Fruit fly (Drosophila melanogaster): ENCODE results near the gene Noc1.

Noc1 gene

DNA sequence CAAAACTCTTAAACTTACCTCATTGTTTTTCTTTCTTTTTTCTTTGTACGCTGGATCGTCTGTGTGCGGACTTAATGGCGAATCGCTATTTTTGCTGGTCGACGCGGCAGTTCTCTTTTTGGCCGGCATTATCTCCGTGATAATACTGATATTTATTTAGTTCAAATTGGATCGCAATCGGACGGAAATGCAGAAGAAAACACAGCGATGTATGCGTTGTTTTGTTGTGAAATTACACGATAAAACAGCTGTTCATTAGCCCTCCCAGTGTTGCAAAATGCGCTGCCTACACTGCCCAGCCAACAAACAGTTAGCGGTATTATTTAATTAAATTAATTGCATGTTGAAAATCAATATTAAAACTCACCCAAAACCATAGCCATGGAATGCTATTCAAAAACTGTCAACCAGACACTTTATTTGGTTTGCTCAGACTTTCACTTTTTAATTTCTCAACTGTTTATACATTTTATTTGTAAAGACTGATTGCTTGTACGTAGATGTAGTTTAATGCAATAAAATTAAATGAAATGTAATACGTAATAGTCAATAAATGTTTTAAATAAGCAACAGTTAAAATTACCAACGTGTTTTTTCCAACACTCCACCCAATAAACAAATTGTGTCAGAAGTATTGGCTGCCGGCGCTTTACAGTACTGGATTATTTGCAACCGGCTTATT, 23.6 kb downstream of the Noc1 start, which contains the start of the genes Irbp18 and APP-BP1 (continued):
- TF ChIP-seq CG1602 (GFP tag; optimal IDR thresholded peaks at IDR 0.05): peak; percentile 94
- TF ChIP-seq lbe (GFP tag; optimal IDR thresholded peaks at IDR 0.05): peak; percentile 92
- TF ChIP-seq Hand (GFP tag; optimal IDR thresholded peaks at IDR 0.05): peak; percentile 84
- peak; percentile 50 for TF ChIP-seq CG14965 (GFP tag; optimal IDR thresholded peaks at IDR 0.05; ENCODE audit: borderline replicate concordance)
- TF ChIP-seq lilli (GFP tag; optimal IDR thresholded peaks at IDR 0.05): peak; percentile 97
- peak; percentile 75 for TF ChIP-seq HLH3B (GFP tag; IDR thresholded peaks at IDR 0.05)
- peak; percentile 46 for TF ChIP-seq BEAF-32 (GFP tag; optimal IDR thresholded peaks at IDR 0.05)
- TF ChIP-seq Med (GFP tag): peak; percentile 99
- TF ChIP-seq ham (GFP tag; IDR thresholded peaks at IDR 0.05): no peak
- no peak; the same call in 1 of the 2 replicates for TF ChIP-seq amos (GFP tag; IDR thresholded peaks at IDR 0.05; ENCODE audit: partially characterized antibody)
- peak; percentile 92 for TF ChIP-seq Side (GFP tag; optimal IDR thresholded peaks at IDR 0.05)
- TF ChIP-seq CoRest (tag; optimal IDR thresholded peaks at IDR 0.05): peak; percentile 95
- TF ChIP-seq rib (GFP tag; IDR thresholded peaks at IDR 0.05): peak; percentile 87
- TF ChIP-seq Dad (GFP tag; optimal IDR thresholded peaks at IDR 0.05): peak; percentile 94
- TF ChIP-seq so (GFP tag; IDR thresholded peaks at IDR 0.05): peak; percentile 91
- peak; percentile 82 for TF ChIP-seq CG33557 (GFP tag; optimal IDR thresholded peaks at IDR 0.05)
- TF ChIP-seq pb (GFP tag; optimal IDR thresholded peaks at IDR 0.05): peak; percentile 81
- peak; percentile 90 for TF ChIP-seq shn (GFP tag; optimal IDR thresholded peaks at IDR 0.05)
- peak; percentile 95 for TF ChIP-seq slp2 (GFP tag; optimal IDR thresholded peaks at IDR 0.05)
- TF ChIP-seq HmgD (GFP tag; optimal IDR thresholded peaks at IDR 0.05): peak; percentile 61
- no peak for TF ChIP-seq mld (GFP tag; IDR thresholded peaks at IDR 0.05; ENCODE audit: partially characterized antibody)
- peak; percentile 86 for TF ChIP-seq repo (GFP tag; optimal IDR thresholded peaks at IDR 0.05)
- peak; percentile 91 for TF ChIP-seq CG17829 (tag; optimal IDR thresholded peaks at IDR 0.05)
- peak; percentile 91 for TF ChIP-seq Drgx (GFP tag; IDR thresholded peaks at IDR 0.05)
- TF ChIP-seq tna (GFP tag; IDR thresholded peaks at IDR 0.05; ENCODE audit: partially characterized antibody): no peak
- TF ChIP-seq eve (GFP tag; optimal IDR thresholded peaks at IDR 0.05): no peak
- TF ChIP-seq CG10321 (GFP tag; IDR thresholded peaks at IDR 0.05): peak; percentile 39; the same call in 1 of the 2 replicates
- peak; percentile 93 for TF ChIP-seq CG16815 (GFP tag; optimal IDR thresholded peaks at IDR 0.05)
- TF ChIP-seq cato (GFP tag; optimal IDR thresholded peaks at IDR 0.05; ENCODE audit: borderline replicate concordance): peak; percentile 91
- TF ChIP-seq CG17359 (tag; optimal IDR thresholded peaks at IDR 0.05): peak; percentile 93
- TF ChIP-seq dan (GFP tag; IDR thresholded peaks at IDR 0.05): no peak
- TF ChIP-seq grau (tag; optimal IDR thresholded peaks at IDR 0.05): peak; percentile 91
- peak; percentile 67 for TF ChIP-seq Taf1 (GFP tag; IDR thresholded peaks at IDR 0.05)
- no peak for TF ChIP-seq bowl (GFP tag; IDR thresholded peaks at IDR 0.05)
- TF ChIP-seq jumu (GFP tag; optimal IDR thresholded peaks at IDR 0.05): peak; percentile 92
- no peak for TF ChIP-seq vnd (GFP tag; IDR thresholded peaks at IDR 0.05; ENCODE audit: partially characterized antibody)
- peak; percentile 91 for TF ChIP-seq CG15011 (GFP tag; optimal IDR thresholded peaks at IDR 0.05)
- TF ChIP-seq CG16779 (GFP tag; IDR thresholded peaks at IDR 0.05): 0 out of 2 replicates have a peak, but pooled peaks have one; percentile 41
- peak; percentile 70 for TF ChIP-seq Oaz (GFP tag; IDR thresholded peaks at IDR 0.05)
- peak; percentile 96 for TF ChIP-seq Mad (GFP tag; optimal IDR thresholded peaks at IDR 0.05)
- TF ChIP-seq CG34376 (GFP tag; optimal IDR thresholded peaks at IDR 0.05): peak; percentile 95
- TF ChIP-seq CG3163 (GFP tag; optimal IDR thresholded peaks at IDR 0.05): peak; percentile 80
- TF ChIP-seq CG43689 (GFP tag; IDR thresholded peaks at IDR 0.05): peak; percentile 44; the same call in 1 of the 2 replicates
- TF ChIP-seq sqz (GFP tag; optimal IDR thresholded peaks at IDR 0.05): peak; percentile 78
- peak; percentile 36; the same call in 1 of the 2 replicates for TF ChIP-seq Doc2 (GFP tag; IDR thresholded peaks at IDR 0.05)
- TF ChIP-seq sim (GFP tag; IDR thresholded peaks at IDR 0.05): peak; percentile 68; the same call in 1 of the 2 replicates
- peak; percentile 96 for TF ChIP-seq HLH54F (GFP tag; optimal IDR thresholded peaks at IDR 0.05)
- peak; percentile 91; the same call in 2 of the 3 replicates for TF ChIP-seq CG3726 (GFP tag; IDR thresholded peaks at IDR 0.05)
- TF ChIP-seq tap (tag; optimal IDR thresholded peaks at IDR 0.05): peak; percentile 84
- TF ChIP-seq Doc3 (GFP tag; IDR thresholded peaks at IDR 0.05; ENCODE audit: partially characterized antibody): no peak
